Fruit fly (Drosophila melanogaster): ENCODE results near the gene CG11694.

DNA sequence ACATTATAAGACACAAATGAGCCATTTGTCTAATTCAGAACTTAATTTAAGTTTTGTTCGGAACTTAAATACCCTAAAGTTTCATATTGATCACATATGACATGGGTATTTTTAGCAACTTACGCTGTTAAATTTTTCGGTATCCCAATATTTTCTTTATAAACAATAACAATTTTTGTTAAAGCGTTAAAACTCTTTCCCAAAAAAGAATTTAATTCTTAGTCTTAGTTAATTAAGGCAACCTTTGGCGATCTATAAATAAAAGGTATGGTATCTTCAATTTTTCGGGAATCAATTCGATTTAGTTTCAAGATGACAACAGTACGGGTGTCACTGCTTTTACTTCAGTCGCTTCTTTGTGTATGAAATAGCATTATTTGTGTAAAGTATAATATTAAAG, 21.0 kb downstream of the CG11694 start, which contains the start of gene CG31464:
- TF ChIP-seq Myc (optimal IDR thresholded peaks at IDR 0.05) (no peak), h (optimal IDR thresholded peaks at IDR 0.05) (no peak)

All from Kc167 (cell line).